Worm (Caenorhabditis elegans): ENCODE data around the gene col-166.

ce11 chrX:6253566-6253898, 26.3 kb upstream of the col-166 start:
- TF ChIP-seq ama-1 (optimal IDR thresholded peaks at IDR 0.05) (no peak), ceh-19 (GFP tag; optimal IDR thresholded peaks at IDR 0.05) (no peak), unc-86 (tag; optimal IDR thresholded peaks at IDR 0.05) (no peak), nhr-11 (tag; optimal IDR thresholded peaks at IDR 0.05) (no peak), pqm-1 (tag; optimal IDR thresholded peaks at IDR 0.05) (no peak), ztf-16 (tag; optimal IDR thresholded peaks at IDR 0.05) (no peak), ceh-14 (tag; optimal IDR thresholded peaks at IDR 0.05) (no peak), hlh-13 (GFP tag; optimal IDR thresholded peaks at IDR 0.05) (no peak), rnt-1 (tag; optimal IDR thresholded peaks at IDR 0.05) (no peak), madf-2 (tag; optimal IDR thresholded peaks at IDR 0.05) (no peak)
